Worm (Caenorhabditis elegans) whole organism, L3 larva: ENCODE measurements around the gene cld-1.
A peak's percentile ranks its signal among the peaks of the same experiment; 100 is the strongest.

Source experiments
- R02D3.7 ChIP-seq: fragments of 150-350 bp; optimal IDR thresholded peaks from 2 replicates; lab custom pipeline; 2014; ENCODE audit warnings: missing biosample characterization, missing genetic modification characterization
- ZK546.5 ChIP-seq: sonication (generic microtip); optimal IDR thresholded peaks from 2 replicates; lab custom pipeline; 2017; ENCODE audit warnings: missing biosample characterization, missing genetic modification characterization
- ceh-16 ChIP-seq: sonication (generic microtip); optimal IDR thresholded peaks from 2 replicates; lab custom pipeline; 2017; ENCODE audit warnings: missing biosample characterization, missing genetic modification characterization
- ceh-82 ChIP-seq: fragments of 150-350 bp; optimal IDR thresholded peaks from 2 replicates; lab custom pipeline; 2014; ENCODE audit warnings: missing biosample characterization, missing genetic modification characterization
- ceh-9 ChIP-seq: sonication (generic microtip); optimal IDR thresholded peaks from 2 replicates; lab custom pipeline; 2018; ENCODE audit warnings: missing biosample characterization, missing genetic modification characterization
- egl-27 ChIP-seq: sonication (generic microtip); optimal IDR thresholded peaks from 4 replicates; lab custom pipeline; 2017; ENCODE audit warnings: missing biosample characterization, missing genetic modification reagents, missing genetic modification characterization
- egl-5 ChIP-seq: fragments of 150-350 bp; optimal IDR thresholded peaks from 2 replicates; lab custom pipeline; 2017; ENCODE audit warnings: missing biosample characterization, missing genetic modification reagents, missing genetic modification characterization, inconsistent platforms
- elt-1 ChIP-seq: fragments of 150-350 bp; optimal IDR thresholded peaks from 2 replicates; lab custom pipeline; 2014; ENCODE audit warnings: missing biosample characterization, missing genetic modification characterization
- elt-2 ChIP-seq: sonication (generic microtip); optimal IDR thresholded peaks from 2 replicates; lab custom pipeline; 2016; ENCODE audit warnings: missing genetic modification reagents, mild to moderate bottlenecking, missing genetic modification characterization, missing compliant biosample characterization
- elt-3 ChIP-seq, 3 experiments: fragments of 150-350 bp in 1 of 3; sonication (generic microtip) in 2 of 3; optimal IDR thresholded peaks; 2 replicates in 2 of 3; 4 replicates in 1 of 3; lab custom pipeline; 2014 to 2017; ENCODE audit warnings: missing biosample characterization in 3 of 3, missing genetic modification characterization in 3 of 3
- fkh-10 ChIP-seq: sonication (generic microtip); optimal IDR thresholded peaks from 2 replicates; lab custom pipeline; 2017; ENCODE audit warnings: missing biosample characterization, missing genetic modification reagents, missing genetic modification characterization
- fkh-2 ChIP-seq: fragments of 150-350 bp; optimal IDR thresholded peaks from 2 replicates; lab custom pipeline; 2014; ENCODE audit warnings: missing biosample characterization, missing genetic modification reagents, missing genetic modification characterization
- hmg-11 ChIP-seq: sonication (generic microtip); optimal IDR thresholded peaks from 2 replicates; lab custom pipeline; 2016; ENCODE audit warnings: missing genetic modification characterization, missing compliant biosample characterization
- lin-15B ChIP-seq: fragments of 150-350 bp; optimal IDR thresholded peaks from 2 replicates; lab custom pipeline; 2014; ENCODE audit warnings: missing biosample characterization, missing genetic modification characterization
- lin-39 ChIP-seq: fragments of 150-350 bp; optimal IDR thresholded peaks from 2 replicates; lab custom pipeline; 2018; ENCODE audit warnings: missing biosample characterization, missing genetic modification reagents, missing genetic modification characterization
- lsy-12 ChIP-seq: sonication (generic microtip); optimal IDR thresholded peaks from 2 replicates; lab custom pipeline; 2016; ENCODE audit warnings: mild to moderate bottlenecking, missing genetic modification characterization, missing compliant biosample characterization
- mdl-1 ChIP-seq: fragments of 150-350 bp; optimal IDR thresholded peaks from 2 replicates; lab custom pipeline; 2014; ENCODE audit warnings: missing biosample characterization, missing genetic modification characterization
- mml-1 ChIP-seq: fragments of 150-350 bp; sonication (generic microtip); optimal IDR thresholded peaks from 3 replicates; lab custom pipeline; 2014; ENCODE audit warnings: missing biosample characterization, missing genetic modification characterization
- nhr-11 ChIP-seq: fragments of 150-350 bp; optimal IDR thresholded peaks from 2 replicates; lab custom pipeline; 2014; ENCODE audit warnings: missing biosample characterization, missing genetic modification characterization
- nhr-12 ChIP-seq: fragments of 150-350 bp; optimal IDR thresholded peaks from 2 replicates; lab custom pipeline; 2014; ENCODE audit warnings: missing biosample characterization, missing genetic modification characterization
- nhr-23 ChIP-seq: fragments of 150-350 bp; optimal IDR thresholded peaks from 2 replicates; lab custom pipeline; 2014; ENCODE audit warnings: missing biosample characterization, missing genetic modification reagents, missing genetic modification characterization
- nhr-237 ChIP-seq: fragments of 150-350 bp; optimal IDR thresholded peaks from 2 replicates; lab custom pipeline; 2014; ENCODE audit warnings: missing biosample characterization, missing genetic modification characterization
- nhr-25 ChIP-seq: sonication (generic microtip); optimal IDR thresholded peaks from 2 replicates; lab custom pipeline; 2017; ENCODE audit warnings: missing biosample characterization, missing genetic modification characterization
- pha-4 ChIP-seq: fragments of 150-350 bp; optimal IDR thresholded peaks from 2 replicates; lab custom pipeline; 2014; ENCODE audit warnings: missing biosample characterization, missing genetic modification reagents, missing genetic modification characterization
- pqm-1 ChIP-seq: fragments of 150-350 bp; optimal IDR thresholded peaks from 2 replicates; lab custom pipeline; 2017; ENCODE audit warnings: missing biosample characterization, missing genetic modification characterization, inconsistent platforms
- skn-1 ChIP-seq: fragments of 150-350 bp; optimal IDR thresholded peaks from 2 replicates; lab custom pipeline; 2014; ENCODE audit warnings: missing biosample characterization, missing genetic modification characterization
- unc-39 ChIP-seq: sonication (generic microtip); optimal IDR thresholded peaks from 4 replicates; lab custom pipeline; 2017; ENCODE audit warnings: missing biosample characterization, missing genetic modification characterization
- unc-62 ChIP-seq: fragments of 150-350 bp; sonication (generic microtip); optimal IDR thresholded peaks from 4 replicates; lab custom pipeline; 2014; ENCODE audit warnings: missing biosample characterization, missing genetic modification reagents, missing genetic modification characterization
- zag-1 ChIP-seq: fragments of 150-350 bp; optimal IDR thresholded peaks from 2 replicates; lab custom pipeline; 2014; ENCODE audit warnings: missing biosample characterization, missing genetic modification characterization

cld-1 gene

ce11 chrIV:12897146-12897545 is 38.9 kb downstream of the cld-1 start:
- TF ChIP-seq R02D3.7: no peak
- TF ChIP-seq unc-62: no peak
- no peak for TF ChIP-seq lin-39 (tag; lab: Kevin White, UChicago)
- no peak for TF ChIP-seq mml-1 (tag; lab: Kevin White, UChicago)
- TF ChIP-seq skn-1 (tag; lab: Kevin White, UChicago): no peak
- TF ChIP-seq nhr-23 (tag; lab: Kevin White, UChicago): no peak
- no peak for TF ChIP-seq ceh-82 (tag; lab: Kevin White, UChicago)
- TF ChIP-seq mdl-1: no peak
- TF ChIP-seq fkh-2: no peak
- TF ChIP-seq hmg-11 (tag; lab: Kevin White, UChicago): no peak
- TF ChIP-seq zag-1: no peak
- TF ChIP-seq egl-5 (tag; lab: Kevin White, UChicago): no peak

DNA sequence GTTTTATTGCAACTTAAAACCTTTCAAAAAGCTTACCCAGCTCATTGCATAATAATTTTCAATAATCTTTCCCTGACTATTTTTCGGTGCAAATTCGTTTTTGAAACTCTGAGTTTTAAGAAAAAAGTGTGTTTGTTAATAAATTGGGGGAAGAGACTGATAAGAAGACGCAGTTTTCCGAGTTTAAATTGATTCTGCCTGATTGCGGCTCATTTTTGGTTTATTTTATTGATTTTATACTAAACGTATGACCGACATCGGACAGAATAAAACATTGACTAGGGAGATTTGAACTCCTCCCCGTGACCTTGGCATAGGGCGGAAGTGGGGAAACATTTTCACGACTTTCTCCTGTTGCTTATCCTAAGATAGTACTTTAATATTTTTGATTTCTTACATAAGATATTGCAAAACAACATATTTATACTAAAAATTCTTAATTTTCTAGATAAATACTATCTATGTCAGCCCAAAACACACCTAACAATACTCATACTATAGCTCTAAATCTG is 39.6 kb downstream of the cld-1 start, which contains the start of gene K08D8.7:
TSS of gene K08D8.7 (plus strand) at position 462 of the 512 bp plus-strand sequence.
- TF ChIP-seq elt-2 (peak; percentile 71), pqm-1 (peak; percentile 3), pha-4 (peak; percentile 28), ceh-16 (tag; lab: Kevin White, UChicago) (no peak)

DNA sequence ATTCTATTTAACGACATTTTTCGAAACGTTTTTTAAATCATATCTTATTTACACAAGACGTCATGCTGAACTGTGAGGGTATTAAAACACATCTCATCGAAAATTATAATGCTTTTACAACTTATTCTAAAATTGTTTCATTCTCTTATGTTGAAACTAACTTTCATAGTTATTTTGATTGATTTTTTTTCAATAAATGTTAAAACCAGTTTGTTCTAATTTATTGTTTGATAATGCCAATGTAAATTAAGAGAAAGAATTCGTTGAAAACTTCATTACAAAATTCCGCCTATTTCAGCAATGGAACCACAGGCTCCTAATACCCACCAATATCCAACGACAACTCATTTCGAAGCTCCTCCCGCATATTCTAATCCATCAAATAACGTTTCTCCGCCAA is 41.1 kb downstream of the cld-1 start, which contains the start of gene K08D8.11:
TSS of gene K08D8.11 (plus strand) at position 301 of the 400 bp plus-strand sequence.
- no peak for TF ChIP-seq nhr-12 (tag; lab: Kevin White, UChicago)
- TF ChIP-seq nhr-25: no peak

DNA sequence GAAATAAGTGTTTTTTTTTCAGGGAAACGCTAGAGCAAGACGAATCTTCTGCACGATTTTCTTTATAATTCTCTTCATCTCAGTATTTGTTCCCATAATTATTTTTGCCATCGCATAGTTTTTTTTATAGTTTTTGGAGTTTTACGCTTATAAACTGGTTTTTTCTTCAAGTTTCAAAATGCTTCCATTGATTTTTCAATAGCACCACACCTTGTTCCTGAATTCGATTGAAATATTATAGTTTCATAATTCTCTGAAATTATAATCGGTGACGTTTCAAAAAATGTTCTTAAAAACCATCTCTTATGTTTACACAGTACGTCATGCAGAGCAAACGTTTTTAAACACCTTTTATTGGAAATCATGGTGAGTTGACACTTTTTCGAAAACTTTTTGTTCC is 42.9 kb downstream of the cld-1 start, which contains the start of gene K08D8.12:
TSS of gene K08D8.12 (plus strand) at position 301 of the 400 bp plus-strand sequence.
- TF ChIP-seq elt-3 (tag; optimal IDR thresholded peaks at IDR 0.05; lab: Kevin White, UChicago): no peak

ce11 chrIV:12892194-12892593 is 43.9 kb downstream of the cld-1 start, which contains the start of gene K08D8.1:
Gene K08D8.1 (plus strand): TSS chrIV:12892494.
- TF ChIP-seq unc-39 (no peak), elt-2 (peak; percentile 30), lin-15B (tag; lab: Kevin White, UChicago) (no peak)

- TF ChIP-seq elt-1 (tag; lab: Kevin White, UChicago) (no peak), mml-1 (tag; lab: Kevin White, UChicago) (no peak), fkh-10 (GFP tag; lab: Kevin White, UChicago) (no peak), pqm-1 (peak; percentile 14), lsy-12 (no peak), nhr-237 (tag; lab: Kevin White, UChicago) (no peak), skn-1 (tag; lab: Kevin White, UChicago) (no peak), unc-62 (no peak), elt-2 (peak; percentile 65), nhr-11 (no peak), ceh-9 (tag; lab: Kevin White, UChicago) (no peak), ZK546.5 (tag; lab: Kevin White, UChicago) (no peak), unc-39 (no peak), hmg-11 (tag; lab: Kevin White, UChicago) (no peak)
These were observed 45.0 kb downstream of the cld-1 start for ce11 chrIV:12891080-12891479.

- TF ChIP-seq egl-27 (tag; lab: Kevin White, UChicago) (no peak), elt-2 (peak; percentile 94), pqm-1 (peak; percentile 93)
These were observed 45.6 kb downstream of the cld-1 start, which contains the start of gene K08D8.6 for ce11 chrIV:12890445-12890844. Gene K08D8.6 (minus strand): TSS chrIV:12890508.

- TF ChIP-seq lin-15B (tag; lab: Kevin White, UChicago) (no peak), elt-2 (peak; percentile 13)
These were observed 50.1 kb downstream of the cld-1 start for ce11 chrIV:12886012-12886411.
